Worm (Caenorhabditis elegans): ENCODE data around the gene T12B5.14.

T12B5.14 gene

DNA sequence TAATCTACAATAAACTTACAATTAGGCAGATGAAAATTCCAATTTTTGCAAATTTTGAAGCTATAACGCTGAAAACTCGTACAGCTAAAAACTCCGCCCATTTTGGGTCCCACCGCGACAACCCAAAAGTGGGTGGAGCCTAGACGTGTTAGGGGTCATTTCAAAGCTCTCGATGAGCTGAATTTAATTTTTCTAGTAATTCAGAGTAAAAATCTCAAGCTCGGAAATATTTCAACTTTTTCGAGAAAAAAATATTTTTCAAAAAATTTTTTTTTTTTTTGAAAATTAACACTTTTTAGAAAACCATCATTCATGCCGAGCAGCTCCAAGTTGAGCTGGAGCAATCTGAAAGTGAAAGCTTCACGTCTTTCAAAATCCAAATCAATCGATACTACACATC is 46.6 kb downstream of the T12B5.14 start, which contains the start of gene R06B10.7:
R06B10.7 (minus strand) TSS at position 101 of the 400 bp plus-strand sequence.
- TF ChIP-seq dao-5 (tag; optimal IDR thresholded peaks at IDR 0.05) (no peak), him-1 (tag; optimal IDR thresholded peaks at IDR 0.05) (no peak), W03F9.2 (tag; optimal IDR thresholded peaks at IDR 0.05) (no peak)

DNA sequence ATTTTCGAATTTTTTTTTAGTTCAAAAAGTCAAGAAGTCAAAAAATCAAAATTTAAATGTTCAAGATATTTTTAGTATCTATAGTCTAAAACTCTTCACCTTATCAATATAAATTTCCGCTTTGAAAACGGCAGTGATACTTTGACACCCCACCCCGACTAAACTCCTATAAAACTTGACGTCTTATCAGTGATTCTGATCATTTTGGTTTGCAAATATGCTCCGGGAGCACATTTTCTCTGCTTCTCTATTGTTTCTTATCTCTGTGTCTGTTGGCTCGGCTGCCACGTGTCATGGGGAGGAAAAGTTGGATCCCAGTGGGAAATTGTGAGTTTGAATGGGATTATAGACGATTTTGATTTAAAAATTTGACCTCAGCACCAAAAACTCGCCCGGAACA is 47.8 kb downstream of the T12B5.14 start, which contains the start of gene clec-150:
clec-150 (plus strand) TSS at position 198 of the 400 bp plus-strand sequence.
- TF ChIP-seq him-1 (tag; optimal IDR thresholded peaks at IDR 0.05) (no peak), dao-5 (tag; optimal IDR thresholded peaks at IDR 0.05) (no peak), W03F9.2 (tag; optimal IDR thresholded peaks at IDR 0.05) (no peak)

DNA sequence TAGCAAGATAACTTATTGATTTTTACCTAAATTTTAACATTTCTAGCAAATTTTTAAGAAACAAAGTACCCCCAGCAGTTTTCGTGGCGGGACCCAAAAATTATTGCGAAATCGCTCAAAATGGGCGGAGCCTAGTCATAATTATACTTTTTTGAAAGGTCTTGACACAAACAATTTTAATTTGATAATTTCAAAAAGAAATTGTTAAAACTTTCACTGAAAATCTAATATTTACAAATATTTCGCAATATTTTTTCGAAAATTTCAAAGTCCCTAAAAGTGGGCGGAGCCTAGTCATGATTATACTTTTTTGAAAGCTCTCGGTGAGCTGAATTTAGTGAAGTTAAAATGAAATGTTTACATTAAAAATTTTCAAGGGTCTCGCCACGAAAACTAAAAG is 49.8 kb downstream of the T12B5.14 start:
- TF ChIP-seq him-1 (tag; optimal IDR thresholded peaks at IDR 0.05) (no peak), W03F9.2 (tag; optimal IDR thresholded peaks at IDR 0.05) (no peak), dao-5 (tag; optimal IDR thresholded peaks at IDR 0.05) (no peak)

Measured in whole organism, L4/young adult.